Worm (Caenorhabditis elegans): ENCODE measurements around the gene T02G5.14.

ce11 chrII:7037659-7038342, 46.3 kb upstream of the T02G5.14 start, which contains the start of gene cin-4:
- TF ChIP-seq med-1 (GFP tag; optimal IDR thresholded peaks at IDR 0.05; ENCODE audit: insufficient read depth) (no peak), T22C8.4 (GFP tag; IDR thresholded peaks at IDR 0.05) (no peak), tab-1 (GFP tag; IDR thresholded peaks at IDR 0.05) (no peak), flt-1 (GFP tag; IDR thresholded peaks at IDR 0.05) (no peak), ref-1 (GFP tag; conservative IDR thresholded peaks at IDR 0.05) (no peak), klf-2 (GFP tag; conservative IDR thresholded peaks at IDR 0.05) (no peak)

Data from whole organism, midembryonic.